Fruit fly (Drosophila melanogaster) whole organism, embryonic: ENCODE results near the gene BthD.

Experiments
- CG10543 ChIP-seq: fragments of 200-800 bp; sonication (Bioruptor generic); optimal IDR thresholded peaks from 3 replicates; lab custom pipeline; 2017; ENCODE audit warnings: missing biosample characterization, mild to moderate bottlenecking, missing genetic modification characterization, moderate library complexity
- CG10979 ChIP-seq: fragments of 200-800 bp; sonication (Bioruptor generic); optimal IDR thresholded peaks from 2 replicates; lab custom pipeline; 2018; ENCODE audit warnings: missing biosample characterization, mild to moderate bottlenecking, missing genetic modification characterization, moderate library complexity
- CG12071 ChIP-seq: fragments of 200-800 bp; sonication (Bioruptor generic); optimal IDR thresholded peaks from 3 replicates; lab custom pipeline; 2018; ENCODE audit warnings: missing biosample characterization, mild to moderate bottlenecking, missing genetic modification characterization
- CG12155 ChIP-seq: fragments of 200-800 bp; sonication (Bioruptor generic); optimal IDR thresholded peaks from 3 replicates; lab custom pipeline; 2016; ENCODE audit warnings: missing biosample characterization, missing genetic modification characterization
- CG12659 ChIP-seq: fragments of 200-800 bp; sonication (Bioruptor generic); optimal IDR thresholded peaks from 3 replicates; lab custom pipeline; 2017; ENCODE audit warnings: mild to moderate bottlenecking, missing biosample characterization, missing genetic modification reagents, missing genetic modification characterization
- CG15269 ChIP-seq: fragments of 200-800 bp; sonication (Bioruptor generic); optimal IDR thresholded peaks from 2 replicates; lab custom pipeline; 2018; ENCODE audit warnings: missing biosample characterization, mild to moderate bottlenecking, missing genetic modification characterization, moderate library complexity
- CG1647 ChIP-seq: fragments of 200-800 bp; sonication (Bioruptor generic); optimal IDR thresholded peaks from 3 replicates; lab custom pipeline; 2016; ENCODE audit warnings: missing biosample characterization, missing genetic modification characterization
- CG18262 ChIP-seq: fragments of 200-800 bp; optimal IDR thresholded peaks from 3 replicates; lab custom pipeline; 2019; ENCODE audit warnings: missing biosample characterization, mild to moderate bottlenecking, missing genetic modification characterization, moderate library complexity
- CG1832 ChIP-seq: fragments of 200-800 bp; sonication (Bioruptor generic); optimal IDR thresholded peaks from 2 replicates; lab custom pipeline; 2017; ENCODE audit warnings: missing biosample characterization, mild to moderate bottlenecking, missing genetic modification characterization, inconsistent platforms
- CG18619 ChIP-seq: fragments of 200-800 bp; sonication (Bioruptor generic); optimal IDR thresholded peaks from 3 replicates; lab custom pipeline; 2017; ENCODE audit warnings: missing biosample characterization, mild to moderate bottlenecking, missing genetic modification characterization
- CG2120 ChIP-seq: fragments of 200-800 bp; sonication (Bioruptor generic); optimal IDR thresholded peaks from 3 replicates; lab custom pipeline; 2016; ENCODE audit warnings: missing biosample characterization, missing genetic modification characterization
- CG2678 ChIP-seq: fragments of 200-800 bp; sonication (Bioruptor generic); optimal IDR thresholded peaks from 3 replicates; lab custom pipeline; 2019; ENCODE audit warnings: missing biosample characterization, mild to moderate bottlenecking, missing genetic modification characterization, moderate library complexity
- CG3065 ChIP-seq: fragments of 200-800 bp; sonication (Bioruptor generic); optimal IDR thresholded peaks from 2 replicates; lab custom pipeline; 2016; ENCODE audit warnings: missing biosample characterization, missing genetic modification characterization
- CG3407 ChIP-seq: fragments of 200-800 bp; sonication (Bioruptor generic); optimal IDR thresholded peaks from 2 replicates; lab custom pipeline; 2018; ENCODE audit warnings: missing biosample characterization, mild to moderate bottlenecking, missing genetic modification characterization
- CG3726 ChIP-seq: fragments of 200-800 bp; sonication (Bioruptor generic); IDR thresholded peaks from 3 replicates; pipeline ENCODE4, ENCODE4 v1.3.6; 2022; ENCODE audit warnings: missing biosample characterization, missing genetic modification characterization
- CG7839 ChIP-seq: fragments of 200-800 bp; sonication (Bioruptor generic); optimal IDR thresholded peaks from 3 replicates; lab custom pipeline; 2018; ENCODE audit warnings: missing biosample characterization, mild to moderate bottlenecking, missing genetic modification characterization, moderate library complexity
- CG8944 ChIP-seq: fragments of 200-800 bp; sonication (Bioruptor generic); optimal IDR thresholded peaks from 3 replicates; lab custom pipeline; 2016; ENCODE audit warnings: missing biosample characterization, missing genetic modification characterization
- CkIIα-i1 ChIP-seq: fragments of 200-800 bp; sonication (Bioruptor generic); IDR thresholded peaks from 2 replicates; pipeline ENCODE4 v1.3.6; 2022; ENCODE audit warnings: missing biosample characterization, missing genetic modification characterization
- Dip2 ChIP-seq: fragments of 200-800 bp; sonication (Bioruptor generic); IDR thresholded peaks from 2 replicates; pipeline ENCODE4 v1.3.6; 2022; ENCODE audit warnings: missing biosample characterization, missing genetic modification characterization
- Drgx ChIP-seq: fragments of 200-800 bp; sonication (Bioruptor generic); IDR thresholded peaks from 2 replicates; pipeline ENCODE4 v1.3.6; 2022; ENCODE audit warnings: missing biosample characterization, missing genetic modification characterization
- Fer3 ChIP-seq: fragments of 200-800 bp; sonication (Bioruptor generic); optimal IDR thresholded peaks from 2 replicates; lab custom pipeline; 2018; ENCODE audit warnings: missing biosample characterization, mild to moderate bottlenecking, missing genetic modification characterization, moderate library complexity
- HHEX ChIP-seq: fragments of 200-800 bp; sonication (Bioruptor generic); optimal IDR thresholded peaks from 3 replicates; lab custom pipeline; 2017; ENCODE audit warnings: missing biosample characterization, mild to moderate bottlenecking, missing genetic modification characterization, missing genetic modification reagents
- HLH4C ChIP-seq: fragments of 200-800 bp; sonication (Bioruptor generic); IDR thresholded peaks from 3 replicates; pipeline ENCODE4 v1.3.6; 2022; ENCODE audit warnings: missing biosample characterization, missing genetic modification characterization; ENCODE audit not compliant: partially characterized antibody
- HLH54F ChIP-seq: fragments of 200-800 bp; sonication (Bioruptor generic); optimal IDR thresholded peaks from 3 replicates; lab custom pipeline; 2016; ENCODE audit warnings: missing biosample characterization, missing genetic modification characterization
- Hand ChIP-seq: fragments of 200-800 bp; sonication (Bioruptor generic); optimal IDR thresholded peaks from 2 replicates; lab custom pipeline; 2017; ENCODE audit warnings: mild to moderate bottlenecking, missing biosample characterization, missing genetic modification reagents, missing genetic modification characterization
- Hr39 ChIP-seq: fragments of >200 bp; optimal IDR thresholded peaks from 2 replicates; lab custom pipeline; 2017
- Kr ChIP-seq: fragments of 200-800 bp; sonication (Bioruptor generic); optimal IDR thresholded peaks from 2 replicates; lab custom pipeline; 2017; ENCODE audit warnings: missing biosample characterization, mild to moderate bottlenecking, missing genetic modification characterization
- Neu2 ChIP-seq: fragments of 200-800 bp; sonication (Bioruptor generic); optimal IDR thresholded peaks from 3 replicates; lab custom pipeline; 2016; ENCODE audit warnings: missing biosample characterization, missing genetic modification characterization, borderline replicate concordance
- Nf-YB ChIP-seq: fragments of 200-800 bp; sonication (Bioruptor generic); optimal IDR thresholded peaks from 3 replicates; lab custom pipeline; 2019; ENCODE audit warnings: missing biosample characterization, mild to moderate bottlenecking, missing genetic modification characterization, moderate library complexity
- Ssrp ChIP-seq: fragments of 200-800 bp; sonication (Bioruptor generic); optimal IDR thresholded peaks from 2 replicates; lab custom pipeline; 2018; ENCODE audit warnings: missing biosample characterization, mild to moderate bottlenecking, missing genetic modification characterization, moderate library complexity
- Trl ChIP-seq, 3 experiments: fragments of >200 bp in 2 of 3; fragments of 200-800 bp in 1 of 3; sonication (Bioruptor generic) in 1 of 3; optimal IDR thresholded peaks; 2 replicates in 1 of 3; 3 replicates in 2 of 3; lab custom pipeline; 2016 to 2017; ENCODE audit warnings: missing biosample characterization in 1 of 3, missing genetic modification characterization in 1 of 3
- chif ChIP-seq, 2 experiments: fragments of 200-800 bp; sonication (Bioruptor generic); optimal IDR thresholded peaks; 3 replicates each; lab custom pipeline; 2016; ENCODE audit warnings: missing biosample characterization in 2 of 2, missing genetic modification characterization in 2 of 2
- chn ChIP-seq: fragments of 200-800 bp; sonication (Bioruptor generic); optimal IDR thresholded peaks from 2 replicates; lab custom pipeline; 2016; ENCODE audit warnings: missing biosample characterization, missing genetic modification characterization
- dm ChIP-seq: fragments of 200-800 bp; sonication (Bioruptor generic); optimal IDR thresholded peaks from 3 replicates; lab custom pipeline; 2016; ENCODE audit warnings: missing biosample characterization, missing genetic modification characterization
- ems ChIP-seq: fragments of 200-800 bp; sonication (Bioruptor generic); optimal IDR thresholded peaks from 3 replicates; lab custom pipeline; 2016; ENCODE audit warnings: missing biosample characterization, missing genetic modification characterization
- fd102C ChIP-seq: fragments of 200-800 bp; sonication (Bioruptor generic); optimal IDR thresholded peaks from 2 replicates; lab custom pipeline; 2018; ENCODE audit warnings: missing biosample characterization, mild to moderate bottlenecking, missing genetic modification characterization, moderate library complexity
- fd3F ChIP-seq: fragments of 200-800 bp; sonication (Bioruptor generic); optimal IDR thresholded peaks from 2 replicates; lab custom pipeline; 2018; ENCODE audit warnings: missing biosample characterization, mild to moderate bottlenecking, missing genetic modification characterization, moderate library complexity
- ham ChIP-seq: fragments of 200-800 bp; sonication (Bioruptor generic); IDR thresholded peaks from 2 replicates; pipeline ENCODE4 v1.3.6; 2022; ENCODE audit warnings: missing biosample characterization, missing genetic modification characterization
- inv ChIP-seq: fragments of 200-800 bp; sonication (Bioruptor generic); IDR thresholded peaks from 2 replicates; pipeline ENCODE4 v1.3.6; 2022; ENCODE audit warnings: missing biosample characterization, missing genetic modification characterization; ENCODE audit not compliant: partially characterized antibody
- jigr1 ChIP-seq: fragments of 200-800 bp; sonication (Bioruptor generic); IDR thresholded peaks from 3 replicates; pipeline ENCODE4 v1.3.6; 2022; ENCODE audit warnings: missing biosample characterization, missing genetic modification characterization
- nau ChIP-seq: fragments of 200-800 bp; sonication (Bioruptor generic); optimal IDR thresholded peaks from 3 replicates; lab custom pipeline; 2017; ENCODE audit warnings: missing biosample characterization, mild to moderate bottlenecking, missing genetic modification characterization, missing genetic modification reagents
- onecut ChIP-seq: fragments of 200-800 bp; sonication (Bioruptor generic); IDR thresholded peaks from 2 replicates; pipeline ENCODE4 v1.3.6; 2022; ENCODE audit warnings: missing biosample characterization, missing genetic modification characterization
- prd ChIP-seq, 3 experiments: fragments of >200 bp in 2 of 3; fragments of 200-800 bp in 1 of 3; sonication (Bioruptor generic) in 1 of 3; optimal IDR thresholded peaks in 2 of 3; IDR thresholded peaks in 1 of 3; 2 replicates in 2 of 3; 3 replicates in 1 of 3; pipeline versions ENCODE4 v1.3.6 to Lab custom; 2017 to 2022; ENCODE audit warnings: missing biosample characterization in 1 of 3, missing genetic modification characterization in 1 of 3
- pum ChIP-seq: fragments of 200-800 bp; sonication (Bioruptor generic); optimal IDR thresholded peaks from 2 replicates; lab custom pipeline; 2016; ENCODE audit warnings: missing biosample characterization, missing genetic modification characterization
- sens ChIP-seq: fragments of 200-800 bp; sonication (Bioruptor generic); peaks from one replicate; lab custom pipeline; 2016; ENCODE audit warnings: missing biosample characterization, missing genetic modification characterization
- sima ChIP-seq: fragments of 200-800 bp; sonication (Bioruptor generic); optimal IDR thresholded peaks from 2 replicates; lab custom pipeline; 2016; ENCODE audit warnings: missing biosample characterization, missing genetic modification characterization
- slou ChIP-seq: fragments of 200-800 bp; sonication (Bioruptor generic); optimal IDR thresholded peaks from 3 replicates; lab custom pipeline; 2016; ENCODE audit warnings: missing biosample characterization, missing genetic modification characterization
- vnd ChIP-seq: fragments of 200-800 bp; sonication (Bioruptor generic); IDR thresholded peaks from 3 replicates; pipeline ENCODE4 v1.3.6; 2022; ENCODE audit warnings: missing biosample characterization, missing genetic modification characterization; ENCODE audit not compliant: partially characterized antibody
- zen ChIP-seq: fragments of 200-800 bp; sonication (Bioruptor generic); optimal IDR thresholded peaks from 3 replicates; lab custom pipeline; 2018; ENCODE audit warnings: missing biosample characterization, mild to moderate bottlenecking, missing genetic modification characterization, moderate library complexity

BthD gene

dm6 chrX:13644696-13645393, 32.9 kb downstream of the BthD start (continued):
- TF ChIP-seq HLH54F (GFP tag; lab: Kevin White, UChicago) (no peak), chn (no peak), CG3407 (GFP tag; lab: Kevin White, UChicago) (peak; percentile 53), Nf-YB (peak; percentile 23), nau (peak; percentile 75), CG12659 (peak; percentile 16), HHEX (GFP tag; lab: Kevin White, UChicago) (peak; percentile 28), Hr39 (lab: Kevin White, UChicago) (no peak), HLH4C (no peak), Drgx (no peak), ham (no peak), inv (GFP tag; lab: Robert Waterston, UW) (no peak), CG8944 (GFP tag; lab: Kevin White, UChicago) (no peak), fd3F (GFP tag; lab: Kevin White, UChicago) (peak; percentile 72), CG1647 (GFP tag; lab: Kevin White, UChicago) (no peak), vnd (GFP tag; lab: Robert Waterston, UW) (no peak), ems (no peak), sens (GFP tag; lab: Kevin White, UChicago) (peak; percentile 88), CG12155 (no peak), chif (GFP tag; optimal IDR thresholded peaks at IDR 0.05; lab: Kevin White, UChicago) (no peak), Kr (GFP tag; lab: Kevin White, UChicago) (no peak), CG10543 (GFP tag; lab: Kevin White, UChicago) (no peak), CG12071 (GFP tag; lab: Kevin White, UChicago) (peak; percentile 7), CG18262 (tag; lab: Kevin White, UChicago) (peak; percentile 19), CG2678 (tag; lab: Kevin White, UChicago) (peak; percentile 63), jigr1 (GFP tag; lab: Robert Waterston, UW) (no peak), pum (no peak), CG3726 (GFP tag; lab: Robert Waterston, UW) (no peak), CkIIα-i1 (GFP tag; lab: Robert Waterston, UW) (no peak), Neu2 (GFP tag; lab: Kevin White, UChicago) (no peak), Trl (optimal IDR thresholded peaks at IDR 0.05; lab: Kevin White, UChicago) (no peak), Trl (GFP tag; optimal IDR thresholded peaks at IDR 0.05; lab: Kevin White, UChicago) (no peak), zen (tag; lab: Kevin White, UChicago) (no peak), CG2120 (GFP tag; lab: Kevin White, UChicago) (no peak), Hand (GFP tag; lab: Kevin White, UChicago) (no peak), CG10979 (tag; lab: Kevin White, UChicago) (peak; percentile 3), Fer3 (peak; percentile 36), CG1832 (GFP tag; lab: Kevin White, UChicago) (no peak), prd (optimal IDR thresholded peaks at IDR 0.05; lab: Kevin White, UChicago) (no peak), prd (GFP tag; IDR thresholded peaks at IDR 0.05; lab: Robert Waterston, UW) (no peak), Dip2 (no peak), slou (GFP tag; lab: Kevin White, UChicago) (no peak), onecut (GFP tag; lab: Robert Waterston, UW) (no peak), CG15269 (tag; lab: Kevin White, UChicago) (peak; percentile 52), Ssrp (tag; lab: Kevin White, UChicago) (no peak), CG18619 (no peak), CG7839 (tag; lab: Kevin White, UChicago) (peak; percentile 40), CG3065 (no peak), sima (GFP tag; lab: Kevin White, UChicago) (no peak), fd102C (no peak), dm (GFP tag; lab: Kevin White, UChicago) (no peak)
